Fruit fly (Drosophila melanogaster) whole organism, wandering third instar larva: ENCODE measurements around the gene Atg2.

Experiments used
- Dfd ChIP-seq: fragments of >200 bp; optimal IDR thresholded peaks from 2 replicates; lab custom pipeline; 2017; ENCODE audit warnings: missing biosample characterization, missing genetic modification characterization
- GATAd ChIP-seq: sonication (Bioruptor generic); optimal IDR thresholded peaks from 2 replicates; lab custom pipeline; 2016; ENCODE audit warnings: missing biosample characterization, missing genetic modification characterization
- Hr78 ChIP-seq: fragments of >200 bp; optimal IDR thresholded peaks from 2 replicates; lab custom pipeline; 2017; ENCODE audit warnings: missing biosample characterization, missing genetic modification characterization
- Vsx2 ChIP-seq: fragments of 200-300, 225-300 bp; sonication (Bioruptor generic); optimal IDR thresholded peaks from 2 replicates; lab custom pipeline; 2018; ENCODE audit warnings: missing biosample characterization, missing genetic modification characterization; ENCODE audit not compliant: partially characterized antibody
- foxo ChIP-seq, 2 experiments: fragments of 200-800 bp; sonication (Bioruptor generic); optimal IDR thresholded peaks; 2 replicates in 1 of 2; 3 replicates in 1 of 2; lab custom pipeline; 2016 to 2017; ENCODE audit warnings: missing biosample characterization in 2 of 2, missing genetic modification characterization in 2 of 2
- jim ChIP-seq: fragments of 175-275, 200-325 bp; sonication (Bioruptor generic); optimal IDR thresholded peaks from 2 replicates; lab custom pipeline; 2016; ENCODE audit warnings: missing biosample characterization, mild to moderate bottlenecking, missing genetic modification characterization
- sage ChIP-seq: fragments of 200-800 bp; sonication (Bioruptor generic); optimal IDR thresholded peaks from 2 replicates; lab custom pipeline; 2016; ENCODE audit warnings: missing biosample characterization, mild to moderate bottlenecking, missing genetic modification characterization

DNA sequence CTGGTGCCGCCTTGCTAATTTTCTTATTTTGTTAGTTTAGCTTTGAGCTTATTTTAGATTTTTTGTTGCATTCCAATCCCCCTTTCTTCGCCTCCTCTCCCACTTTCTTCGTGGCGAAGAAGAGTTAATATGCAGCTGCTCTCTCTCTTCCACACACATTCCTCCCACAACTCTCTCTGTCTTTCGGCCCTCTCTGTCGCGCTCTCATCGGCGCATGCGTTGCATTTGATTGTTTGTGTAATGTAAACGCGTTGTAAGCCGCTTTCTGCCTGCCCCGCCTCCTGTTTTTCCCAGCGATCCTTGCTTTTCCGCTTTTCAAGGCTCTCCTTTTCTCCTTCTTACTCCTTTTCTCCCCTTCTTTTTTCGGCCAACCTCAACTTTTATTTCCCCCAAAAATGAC lies 50.6 kb downstream of the Atg2 start:
- no peak for TF ChIP-seq GATAd (GFP tag; lab: Kevin White, UChicago)
- no peak for TF ChIP-seq Hr78 (GFP tag; lab: Kevin White, UChicago)
- TF ChIP-seq sage (GFP tag; lab: Kevin White, UChicago): no peak
- TF ChIP-seq jim (GFP tag; lab: Kevin White, UChicago): no peak
- no peak for TF ChIP-seq Vsx2 (GFP tag; lab: Kevin White, UChicago)
- no peak for TF ChIP-seq Dfd
- TF ChIP-seq foxo (GFP tag; optimal IDR thresholded peaks at IDR 0.05; lab: Kevin White, UChicago): no peak
